Worm (Caenorhabditis elegans): ENCODE data around the gene clec-73.
"Not testable (repeated sequence)": the region's sequence is repeated elsewhere in the genome, so short reads cannot be mapped to it uniquely, and the experiment has no call there.

clec-73 gene

DNA sequence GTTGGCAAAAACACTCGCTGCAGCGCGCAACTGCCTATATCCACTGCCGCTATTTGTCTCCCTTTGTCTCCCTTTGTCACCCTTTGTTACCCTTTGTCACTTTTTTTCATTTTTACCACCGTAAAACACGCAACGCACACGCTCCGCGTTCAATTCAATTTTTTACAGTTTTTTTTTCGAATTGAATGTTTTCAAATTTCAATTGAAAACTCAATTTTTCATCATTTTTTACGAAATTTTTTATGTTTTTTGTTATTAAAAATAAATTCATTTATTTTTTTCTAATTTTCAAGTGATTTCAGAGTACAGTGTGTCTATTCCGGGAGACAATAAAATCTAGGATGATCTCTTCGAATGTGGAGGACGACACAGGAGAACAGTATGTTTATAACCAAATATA is 13.0 kb downstream of the clec-73 start, which contains the start of gene Y46C8AL.11:
Gene Y46C8AL.11, plus strand, starts transcription at position 301 of the 400 bp plus-strand sequence.
- TF ChIP-seq med-1 (GFP tag; optimal IDR thresholded peaks at IDR 0.05; ENCODE audit: insufficient read depth) (no peak), flt-1 (GFP tag; IDR thresholded peaks at IDR 0.05) (no peak), cog-1 (tag; optimal IDR thresholded peaks at IDR 0.05) (no peak), ztf-23 (GFP tag; IDR thresholded peaks at IDR 0.05) (no peak), ztf-29 (GFP tag; IDR thresholded peaks at IDR 0.05) (no peak), klf-2 (GFP tag; conservative IDR thresholded peaks at IDR 0.05) (no peak), tab-1 (GFP tag; IDR thresholded peaks at IDR 0.05) (no peak), ref-1 (GFP tag; conservative IDR thresholded peaks at IDR 0.05) (no peak), T22C8.4 (GFP tag; IDR thresholded peaks at IDR 0.05) (no peak)

DNA sequence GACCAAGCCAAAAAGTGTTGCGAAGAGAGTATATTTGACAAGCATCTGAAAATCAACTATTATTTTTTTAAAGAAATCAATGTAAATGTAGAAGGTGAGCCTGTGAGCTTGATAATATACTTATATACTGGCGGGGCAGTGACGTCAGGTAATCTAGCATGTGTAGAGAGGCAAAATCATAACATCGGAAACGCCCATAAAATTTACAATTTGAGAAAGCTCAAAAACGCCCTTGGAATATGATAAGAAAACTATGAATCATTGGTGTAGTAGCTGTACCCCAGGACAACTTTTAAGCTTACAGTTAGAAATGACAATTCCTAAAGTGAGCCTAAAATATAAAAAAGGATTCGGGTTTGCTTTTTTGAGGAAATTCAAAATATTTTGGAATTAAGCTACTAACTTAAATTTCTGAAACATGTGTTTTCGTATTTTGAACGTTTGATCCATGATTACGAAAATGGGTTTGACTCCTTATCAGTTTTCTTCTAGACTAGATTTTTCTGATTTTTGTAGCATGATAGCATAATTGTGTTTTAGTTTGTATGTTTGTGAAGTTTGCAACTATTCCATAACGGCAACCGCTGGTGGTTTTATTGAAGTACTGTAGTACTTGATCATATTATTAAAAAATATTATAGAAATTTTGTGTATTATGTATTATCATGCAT is 14.2 kb downstream of the clec-73 start, which contains the start of gene clec-174:
Gene clec-174, minus strand, starts transcription at position 51 of the 671 bp plus-strand sequence.
- TF ChIP-seq ref-1 (GFP tag; conservative IDR thresholded peaks at IDR 0.05) (no peak), cog-1 (tag; optimal IDR thresholded peaks at IDR 0.05) (no peak), ztf-23 (GFP tag; IDR thresholded peaks at IDR 0.05) (no peak), tab-1 (GFP tag; IDR thresholded peaks at IDR 0.05) (no peak), flt-1 (GFP tag; IDR thresholded peaks at IDR 0.05) (no peak), klf-2 (GFP tag; conservative IDR thresholded peaks at IDR 0.05) (no peak)

DNA sequence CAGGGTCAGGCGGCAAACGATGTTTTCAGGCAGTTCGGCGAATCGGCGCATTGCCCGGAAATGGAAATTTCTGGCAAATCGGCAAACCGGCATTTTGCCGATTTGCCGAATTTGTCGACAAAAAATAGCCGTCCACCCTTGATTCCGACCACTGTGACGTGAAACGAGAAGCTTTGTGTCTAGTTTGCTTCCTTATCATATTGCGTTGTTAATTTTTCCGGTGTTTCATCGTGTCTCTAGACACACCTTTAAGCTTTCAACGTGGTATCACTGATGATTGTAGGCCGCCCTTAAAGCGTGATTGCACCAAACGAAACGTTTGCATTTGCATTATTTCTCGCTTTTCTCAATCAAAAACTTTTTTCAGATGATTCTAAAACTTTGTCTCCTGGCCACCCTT is 18.9 kb downstream of the clec-73 start, which contains the start of gene clec-71:
Gene clec-71, plus strand, starts transcription at position 362 of the 400 bp plus-strand sequence.
- TF ChIP-seq cog-1 (tag; optimal IDR thresholded peaks at IDR 0.05) (no peak), ref-1 (GFP tag; conservative IDR thresholded peaks at IDR 0.05) (no peak), med-1 (GFP tag; optimal IDR thresholded peaks at IDR 0.05; ENCODE audit: insufficient read depth) (no peak), ztf-29 (GFP tag; IDR thresholded peaks at IDR 0.05) (no peak), flt-1 (GFP tag; IDR thresholded peaks at IDR 0.05) (no peak), tab-1 (GFP tag; IDR thresholded peaks at IDR 0.05) (no peak), klf-2 (GFP tag; conservative IDR thresholded peaks at IDR 0.05) (no peak), ztf-23 (GFP tag; IDR thresholded peaks at IDR 0.05) (no peak), T22C8.4 (GFP tag; IDR thresholded peaks at IDR 0.05) (no peak)

DNA sequence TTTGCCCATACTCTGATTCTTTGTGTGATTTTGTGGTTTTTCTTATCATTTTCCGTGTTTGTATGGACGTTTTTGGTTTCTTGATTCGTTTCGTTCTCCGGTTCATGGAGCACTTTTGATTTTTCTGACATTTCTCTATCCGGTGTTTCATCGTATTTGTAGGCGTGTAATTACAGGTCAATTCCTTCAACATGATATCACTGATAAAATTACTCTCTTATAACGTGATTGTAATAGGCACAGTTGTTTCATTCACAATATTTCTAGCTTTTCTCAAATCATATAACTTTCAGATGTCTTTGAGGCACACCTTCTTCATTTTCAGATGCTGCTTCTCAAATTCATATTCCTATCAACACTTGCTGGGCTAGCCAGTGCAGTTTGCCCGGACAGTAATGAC is 23.6 kb downstream of the clec-73 start, which contains the start of gene clec-70:
Gene clec-70, plus strand, starts transcription at position 301 of the 400 bp plus-strand sequence.
- TF ChIP-seq ref-1 (GFP tag; conservative IDR thresholded peaks at IDR 0.05); T22C8.4 (GFP tag; IDR thresholded peaks at IDR 0.05); tab-1 (GFP tag; IDR thresholded peaks at IDR 0.05): not testable (repeated sequence)

DNA sequence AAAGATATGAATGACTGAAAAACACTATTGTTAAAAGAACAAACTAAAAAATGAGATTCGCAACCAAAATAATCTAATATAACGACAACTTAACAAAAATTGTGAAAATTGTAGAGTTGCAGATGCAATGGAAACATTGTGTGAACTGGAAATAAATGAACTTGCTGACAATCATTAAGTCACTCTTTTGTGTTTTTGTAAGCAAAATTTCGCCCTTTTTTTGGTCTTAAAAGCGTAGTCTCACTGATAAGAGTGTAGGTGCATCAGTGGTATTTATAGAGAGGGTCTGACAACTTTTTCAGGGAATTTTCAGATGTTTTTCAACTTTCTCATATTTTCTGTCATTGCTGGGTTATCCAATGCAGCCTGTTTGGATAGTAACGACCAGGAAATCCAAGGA is 29.9 kb downstream of the clec-73 start, which contains the start of gene clec-68:
Gene clec-68, plus strand, starts transcription at position 301 of the 400 bp plus-strand sequence.
- TF ChIP-seq klf-2 (GFP tag; conservative IDR thresholded peaks at IDR 0.05), result no peak
- no peak for TF ChIP-seq ztf-23 (GFP tag; IDR thresholded peaks at IDR 0.05)
- no peak for TF ChIP-seq T22C8.4 (GFP tag; IDR thresholded peaks at IDR 0.05)
- no peak for TF ChIP-seq ztf-29 (GFP tag; IDR thresholded peaks at IDR 0.05)
- no peak for TF ChIP-seq cog-1 (tag; optimal IDR thresholded peaks at IDR 0.05)
- TF ChIP-seq tab-1 (GFP tag; IDR thresholded peaks at IDR 0.05), result no peak
- no peak for TF ChIP-seq flt-1 (GFP tag; IDR thresholded peaks at IDR 0.05)
- TF ChIP-seq ref-1 (GFP tag; conservative IDR thresholded peaks at IDR 0.05), result no peak

DNA sequence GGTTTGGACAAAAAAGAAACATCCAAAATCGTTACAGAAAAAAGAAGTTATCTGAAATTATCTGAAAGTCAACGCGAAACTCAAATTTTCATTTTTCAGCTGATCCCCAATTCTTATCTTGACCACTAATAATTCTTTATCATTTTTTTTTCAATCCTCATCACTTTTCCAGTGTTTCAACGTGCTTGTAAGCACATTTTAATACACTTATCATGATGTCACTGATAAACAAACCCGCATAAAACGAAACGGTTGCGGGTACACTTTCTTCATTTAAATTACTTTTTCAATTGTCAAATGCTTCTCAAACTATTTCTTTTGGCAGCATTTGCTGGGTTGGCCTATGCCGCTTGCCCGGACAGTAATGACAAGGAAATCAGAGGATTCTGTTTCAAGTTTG is 34.1 kb downstream of the clec-73 start, which contains the start of gene clec-67:
Gene clec-67, plus strand, starts transcription at position 268 of the 400 bp plus-strand sequence.
- TF ChIP-seq ref-1 (GFP tag; conservative IDR thresholded peaks at IDR 0.05), result no peak
- no peak for TF ChIP-seq cog-1 (tag; optimal IDR thresholded peaks at IDR 0.05)
- no peak for TF ChIP-seq med-1 (GFP tag; optimal IDR thresholded peaks at IDR 0.05; ENCODE audit: insufficient read depth)
- no peak for TF ChIP-seq T22C8.4 (GFP tag; IDR thresholded peaks at IDR 0.05)
- no peak for TF ChIP-seq tab-1 (GFP tag; IDR thresholded peaks at IDR 0.05)
- TF ChIP-seq klf-2 (GFP tag; conservative IDR thresholded peaks at IDR 0.05), result no peak
- TF ChIP-seq flt-1 (GFP tag; IDR thresholded peaks at IDR 0.05), result no peak

DNA sequence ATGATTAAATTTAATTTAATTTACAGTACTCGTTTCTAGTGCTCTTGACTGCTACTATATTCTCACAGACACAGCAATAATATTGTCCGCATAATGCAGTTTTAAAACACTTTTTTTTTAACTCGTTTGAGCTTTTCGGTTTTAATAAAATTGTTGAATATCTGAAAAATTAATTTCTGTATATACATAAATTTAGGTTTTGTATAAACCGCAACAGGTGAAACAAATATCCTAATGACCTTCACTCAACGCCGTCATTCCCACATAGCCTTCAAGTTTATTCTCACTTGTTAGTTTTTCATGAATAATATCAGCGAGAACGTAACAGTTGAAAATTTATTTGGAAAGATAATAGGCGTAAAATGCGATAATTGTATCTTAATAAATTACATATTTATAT is 36.5 kb downstream of the clec-73 start, which contains the start of gene srz-19:
Gene srz-19, plus strand, starts transcription at position 301 of the 400 bp plus-strand sequence.
- TF ChIP-seq flt-1 (GFP tag; IDR thresholded peaks at IDR 0.05) (no peak), ztf-29 (GFP tag; IDR thresholded peaks at IDR 0.05) (no peak), klf-2 (GFP tag; conservative IDR thresholded peaks at IDR 0.05) (no peak), med-1 (GFP tag; optimal IDR thresholded peaks at IDR 0.05; ENCODE audit: insufficient read depth) (no peak), ztf-23 (GFP tag; IDR thresholded peaks at IDR 0.05) (no peak)

- TF ChIP-seq ztf-23 (GFP tag; IDR thresholded peaks at IDR 0.05), result no peak
- TF ChIP-seq ztf-29 (GFP tag; IDR thresholded peaks at IDR 0.05), result no peak
- TF ChIP-seq T22C8.4 (GFP tag; IDR thresholded peaks at IDR 0.05), result no peak
- TF ChIP-seq tab-1 (GFP tag; IDR thresholded peaks at IDR 0.05), result no peak
- TF ChIP-seq med-1 (GFP tag; optimal IDR thresholded peaks at IDR 0.05; ENCODE audit: insufficient read depth), result no peak
- no peak for TF ChIP-seq flt-1 (GFP tag; IDR thresholded peaks at IDR 0.05)
- TF ChIP-seq cog-1 (tag; optimal IDR thresholded peaks at IDR 0.05), result no peak
- TF ChIP-seq ref-1 (GFP tag; conservative IDR thresholded peaks at IDR 0.05), result no peak
Measured at ce11 chrIV:3918160-3918559, 37.8 kb downstream of the clec-73 start, which contains the start of gene F56D6.23. TSS of gene F56D6.23 (plus strand) at chrIV:3918460.

DNA sequence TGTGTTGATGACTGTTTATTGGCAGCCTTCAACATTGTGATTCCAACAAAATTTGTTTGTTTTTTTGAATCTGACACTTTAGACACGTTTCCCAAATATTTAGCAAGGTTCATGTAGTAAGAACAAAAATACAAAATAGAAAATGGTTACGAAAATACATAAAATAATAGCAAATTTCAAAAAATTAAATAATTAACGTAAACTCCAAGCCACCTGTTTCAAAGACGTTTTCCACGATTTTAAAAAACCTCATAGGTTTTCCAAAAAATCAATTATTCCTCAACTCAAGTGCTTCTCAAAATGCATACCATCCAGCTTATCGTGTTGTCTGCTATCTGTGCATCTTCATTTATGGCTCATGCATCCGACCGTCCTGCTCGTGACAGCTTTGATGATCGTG is 38.6 kb downstream of the clec-73 start, which contains the start of gene F56D6.14:
Gene F56D6.14, plus strand, starts transcription at position 301 of the 400 bp plus-strand sequence.
- TF ChIP-seq med-1 (GFP tag; optimal IDR thresholded peaks at IDR 0.05; ENCODE audit: insufficient read depth) (no peak), ztf-29 (GFP tag; IDR thresholded peaks at IDR 0.05) (no peak), T22C8.4 (GFP tag; IDR thresholded peaks at IDR 0.05) (no peak)

- TF ChIP-seq cog-1 (tag; optimal IDR thresholded peaks at IDR 0.05) (no peak), ztf-29 (GFP tag; IDR thresholded peaks at IDR 0.05) (no peak), med-1 (GFP tag; optimal IDR thresholded peaks at IDR 0.05; ENCODE audit: insufficient read depth) (no peak), ref-1 (GFP tag; conservative IDR thresholded peaks at IDR 0.05) (no peak), tab-1 (GFP tag; IDR thresholded peaks at IDR 0.05) (no peak), klf-2 (GFP tag; conservative IDR thresholded peaks at IDR 0.05) (no peak), flt-1 (GFP tag; IDR thresholded peaks at IDR 0.05) (no peak), T22C8.4 (GFP tag; IDR thresholded peaks at IDR 0.05) (no peak), ztf-23 (GFP tag; IDR thresholded peaks at IDR 0.05) (no peak)
Measured at ce11 chrIV:3915296-3915695, 40.7 kb downstream of the clec-73 start, which contains the start of gene srz-20. TSS of gene srz-20 (plus strand) at chrIV:3915596.
